Fruit fly (Drosophila melanogaster) whole organism, embryonic: ENCODE data around the gene CG7289.

Experiments
- B-H2 ChIP-seq: fragments of 200-800 bp; sonication (Bioruptor generic); optimal IDR thresholded peaks from 2 replicates; lab custom pipeline; 2018; ENCODE audit warnings: missing biosample characterization, mild to moderate bottlenecking, missing genetic modification characterization
- Bdp1 ChIP-seq: fragments of 200-800 bp; sonication (Bioruptor generic); optimal IDR thresholded peaks from 3 replicates; lab custom pipeline; 2016; ENCODE audit warnings: missing biosample characterization, missing genetic modification characterization
- Bgb ChIP-seq: fragments of 200-800 bp; sonication (Bioruptor generic); IDR thresholded peaks from 2 replicates; pipeline ENCODE4 v1.3.6; 2022; ENCODE audit warnings: missing biosample characterization, missing genetic modification characterization; ENCODE audit not compliant: partially characterized antibody
- CG10321 ChIP-seq: fragments of 200-800 bp; sonication (Bioruptor generic); IDR thresholded peaks from 2 replicates; pipeline ENCODE4 v1.3.6; 2022; ENCODE audit warnings: missing biosample characterization, missing genetic modification characterization
- CG13424 ChIP-seq: fragments of 200-800 bp; sonication (Bioruptor generic); optimal IDR thresholded peaks from 2 replicates; lab custom pipeline; 2019; ENCODE audit warnings: missing biosample characterization, mild to moderate bottlenecking, missing genetic modification characterization, moderate library complexity
- CG14860 ChIP-seq: fragments of 200-800 bp; sonication (Bioruptor generic); IDR thresholded peaks from 3 replicates; pipeline ENCODE4 v1.3.6; 2022; ENCODE audit warnings: missing biosample characterization, missing genetic modification characterization; ENCODE audit not compliant: partially characterized antibody
- CG16813 ChIP-seq: fragments of 200-800 bp; sonication (Bioruptor generic); IDR thresholded peaks from 3 replicates; pipeline ENCODE4 v1.3.6; 2022; ENCODE audit warnings: missing biosample characterization, missing genetic modification characterization; ENCODE audit not compliant: partially characterized antibody
- CG17186 ChIP-seq: fragments of 200-800 bp; sonication (Bioruptor generic); optimal IDR thresholded peaks from 3 replicates; lab custom pipeline; 2017; ENCODE audit warnings: missing biosample characterization, missing genetic modification reagents, missing genetic modification characterization
- CG17385 ChIP-seq: fragments of 200-800 bp; sonication (Bioruptor generic); optimal IDR thresholded peaks from 3 replicates; lab custom pipeline; 2018; ENCODE audit warnings: missing biosample characterization, mild to moderate bottlenecking, missing genetic modification characterization
- CG1832 ChIP-seq: fragments of 200-800 bp; sonication (Bioruptor generic); optimal IDR thresholded peaks from 2 replicates; lab custom pipeline; 2017; ENCODE audit warnings: missing biosample characterization, mild to moderate bottlenecking, missing genetic modification characterization, inconsistent platforms
- CG33557 ChIP-seq: fragments of 200-800 bp; sonication (Bioruptor generic); optimal IDR thresholded peaks from 2 replicates; lab custom pipeline; 2019; ENCODE audit warnings: missing biosample characterization, mild to moderate bottlenecking, missing genetic modification characterization, moderate library complexity
- CG34376 ChIP-seq: fragments of 200-800 bp; sonication (Bioruptor generic); optimal IDR thresholded peaks from 2 replicates; lab custom pipeline; 2018; ENCODE audit warnings: missing biosample characterization, mild to moderate bottlenecking, missing genetic modification characterization
- CG42726 ChIP-seq: fragments of 200-800 bp; sonication (Bioruptor generic); IDR thresholded peaks from 2 replicates; pipeline ENCODE4 v1.3.6; 2022; ENCODE audit warnings: missing biosample characterization, missing genetic modification characterization; ENCODE audit not compliant: partially characterized antibody
- CG5245 ChIP-seq: fragments of 200-800 bp; sonication (Bioruptor generic); optimal IDR thresholded peaks from 3 replicates; lab custom pipeline; 2016; ENCODE audit warnings: missing biosample characterization, missing genetic modification characterization
- CG6175 ChIP-seq: fragments of 200-800 bp; sonication (Bioruptor generic); IDR thresholded peaks from 3 replicates; pipeline ENCODE4 v1.3.6; 2022; ENCODE audit warnings: missing biosample characterization, missing genetic modification characterization
- CG6791 ChIP-seq: fragments of 200-800 bp; sonication (Bioruptor generic); IDR thresholded peaks from 3 replicates; pipeline ENCODE4 v1.3.6; 2022; ENCODE audit warnings: missing biosample characterization, missing genetic modification characterization; ENCODE audit not compliant: partially characterized antibody
- CG7963 ChIP-seq: fragments of 200-800 bp; sonication (Bioruptor generic); IDR thresholded peaks from 3 replicates; pipeline ENCODE4 v1.3.6; 2022; ENCODE audit warnings: missing biosample characterization, missing genetic modification characterization; ENCODE audit not compliant: partially characterized antibody
- CG8765 ChIP-seq: fragments of 200-800 bp; sonication (Bioruptor generic); IDR thresholded peaks from 2 replicates; pipeline ENCODE4 v1.3.6; 2022; ENCODE audit warnings: missing biosample characterization, missing genetic modification characterization
- CG9797 ChIP-seq: fragments of 200-800 bp; sonication (Bioruptor generic); optimal IDR thresholded peaks from 3 replicates; lab custom pipeline; 2018; ENCODE audit warnings: missing biosample characterization, mild to moderate bottlenecking, missing genetic modification characterization
- Ets97D ChIP-seq: fragments of 200-800 bp; sonication (Bioruptor generic); optimal IDR thresholded peaks from 3 replicates; lab custom pipeline; 2016; ENCODE audit warnings: missing biosample characterization, missing genetic modification characterization
- HLH3B ChIP-seq: fragments of 200-800 bp; sonication (Bioruptor generic); IDR thresholded peaks from 2 replicates; pipeline ENCODE4 v1.3.6; 2022; ENCODE audit warnings: missing biosample characterization, missing genetic modification characterization
- Hr3 ChIP-seq: fragments of 200-800 bp; sonication (Bioruptor generic); optimal IDR thresholded peaks from 3 replicates; lab custom pipeline; 2016; ENCODE audit warnings: missing biosample characterization, missing genetic modification characterization
- Oli ChIP-seq: fragments of 200-800 bp; sonication (Bioruptor generic); optimal IDR thresholded peaks from 2 replicates; lab custom pipeline; 2018; ENCODE audit warnings: missing biosample characterization, mild to moderate bottlenecking, missing genetic modification characterization, moderate library complexity
- Opbp ChIP-seq: fragments of 200-800 bp; sonication (Bioruptor generic); IDR thresholded peaks from 3 replicates; pipeline ENCODE4 v1.3.6; 2022; ENCODE audit warnings: missing biosample characterization, missing genetic modification characterization; ENCODE audit not compliant: partially characterized antibody
- Pdp1 ChIP-seq, 2 experiments: fragments of 200-800 bp; sonication (Bioruptor generic); optimal IDR thresholded peaks; 3 replicates each; lab custom pipeline; 2016; ENCODE audit warnings: missing biosample characterization in 2 of 2, missing genetic modification characterization in 2 of 2, mild to moderate bottlenecking in 1 of 2, moderate library complexity in 1 of 2
- Scr ChIP-seq: fragments of 200-800 bp; sonication (Bioruptor generic); IDR thresholded peaks from 2 replicates; pipeline ENCODE4 v1.3.6; 2022; ENCODE audit warnings: missing biosample characterization, missing genetic modification characterization; ENCODE audit not compliant: partially characterized antibody
- Sry-δ ChIP-seq: fragments of 200-800 bp; sonication (Bioruptor generic); optimal IDR thresholded peaks from 2 replicates; lab custom pipeline; 2016; ENCODE audit warnings: missing biosample characterization, missing genetic modification characterization
- al ChIP-seq: fragments of 200-800 bp; sonication (Bioruptor generic); IDR thresholded peaks from 2 replicates; pipeline ENCODE4 v1.3.6; 2022; ENCODE audit warnings: missing biosample characterization, missing genetic modification characterization
- amos ChIP-seq: fragments of 200-800 bp; sonication (Bioruptor generic); IDR thresholded peaks from 2 replicates; pipeline ENCODE4 v1.3.6; 2022; ENCODE audit warnings: missing biosample characterization, missing genetic modification characterization; ENCODE audit not compliant: partially characterized antibody
- ase ChIP-seq: fragments of 200-800 bp; sonication (Bioruptor generic); IDR thresholded peaks from 3 replicates; pipeline ENCODE4 v1.3.6; 2022; ENCODE audit warnings: missing biosample characterization, missing genetic modification characterization
- ato ChIP-seq: fragments of 200-800 bp; sonication (Bioruptor generic); IDR thresholded peaks from 2 replicates; pipeline ENCODE4 v1.3.6; 2022; ENCODE audit warnings: missing biosample characterization, missing genetic modification characterization; ENCODE audit not compliant: partially characterized antibody
- bbx ChIP-seq: fragments of 200-800 bp; sonication (Bioruptor generic); IDR thresholded peaks from 2 replicates; pipeline ENCODE4 v1.3.6; 2022; ENCODE audit warnings: missing biosample characterization, missing genetic modification characterization; ENCODE audit not compliant: partially characterized antibody
- ci ChIP-seq: fragments of 200-800 bp; sonication (Bioruptor generic); IDR thresholded peaks from 3 replicates; pipeline ENCODE4 v1.3.6; 2022; ENCODE audit warnings: missing biosample characterization, missing genetic modification characterization
- dpn ChIP-seq, 2 experiments: fragments of 200-800 bp; sonication (Bioruptor generic); optimal IDR thresholded peaks; 3 replicates each; lab custom pipeline; 2016; ENCODE audit warnings: missing biosample characterization in 2 of 2, missing genetic modification characterization in 2 of 2
- grn ChIP-seq: fragments of 200-800 bp; sonication (Bioruptor generic); optimal IDR thresholded peaks from 3 replicates; lab custom pipeline; 2017; ENCODE audit warnings: missing biosample characterization, missing genetic modification characterization
- gro ChIP-seq: fragments of 200-800 bp; sonication (Bioruptor generic); optimal IDR thresholded peaks from 2 replicates; lab custom pipeline; 2016; ENCODE audit warnings: missing biosample characterization, missing genetic modification characterization
- knrl ChIP-seq: fragments of 200-800 bp; sonication (Bioruptor generic); IDR thresholded peaks from 3 replicates; pipeline ENCODE4 v1.3.6; 2022; ENCODE audit warnings: missing biosample characterization, missing genetic modification characterization; ENCODE audit not compliant: partially characterized antibody
- lbe ChIP-seq: fragments of 200-800 bp; sonication (Bioruptor generic); optimal IDR thresholded peaks from 2 replicates; lab custom pipeline; 2016; ENCODE audit warnings: missing biosample characterization, mild to moderate bottlenecking, missing genetic modification characterization
- luna ChIP-seq: fragments of 200-800 bp; sonication (Bioruptor generic); optimal IDR thresholded peaks from 2 replicates; lab custom pipeline; 2016; ENCODE audit warnings: missing biosample characterization, missing genetic modification characterization
- mld ChIP-seq: fragments of 200-800 bp; sonication (Bioruptor generic); IDR thresholded peaks from 3 replicates; pipeline ENCODE4 v1.3.6; 2022; ENCODE audit warnings: missing biosample characterization, missing genetic modification characterization; ENCODE audit not compliant: partially characterized antibody
- nerfin-2 ChIP-seq: fragments of 200-800 bp; sonication (Bioruptor generic); IDR thresholded peaks from 2 replicates; pipeline ENCODE4 v1.3.6; 2022; ENCODE audit warnings: missing biosample characterization, missing genetic modification characterization; ENCODE audit not compliant: partially characterized antibody
- pb ChIP-seq: fragments of 200-800 bp; sonication (Bioruptor generic); optimal IDR thresholded peaks from 3 replicates; lab custom pipeline; 2016; ENCODE audit warnings: missing biosample characterization, missing genetic modification characterization
- pnt ChIP-seq: fragments of 200-800 bp; sonication (Bioruptor generic); optimal IDR thresholded peaks from 3 replicates; lab custom pipeline; 2016; ENCODE audit warnings: missing biosample characterization, missing genetic modification characterization
- seq ChIP-seq: fragments of 200-800 bp; sonication (Bioruptor generic); IDR thresholded peaks from 2 replicates; pipeline ENCODE4 v1.3.6; 2022; ENCODE audit warnings: missing biosample characterization, missing genetic modification characterization
- sna ChIP-seq: fragments of 200-800 bp; sonication (Bioruptor generic); IDR thresholded peaks from 2 replicates; pipeline ENCODE4 v1.3.6; 2022; ENCODE audit warnings: missing biosample characterization, missing genetic modification characterization; ENCODE audit not compliant: partially characterized antibody
- tna ChIP-seq: fragments of 200-800 bp; sonication (Bioruptor generic); IDR thresholded peaks from 2 replicates; pipeline ENCODE4 v1.3.6; 2022; ENCODE audit warnings: missing biosample characterization, missing genetic modification characterization; ENCODE audit not compliant: partially characterized antibody
- vvl ChIP-seq: fragments of 200-800 bp; sonication (Bioruptor generic); IDR thresholded peaks from 2 replicates; pipeline ENCODE4 v1.3.6; 2022; ENCODE audit warnings: missing biosample characterization, missing genetic modification characterization
- zen2 ChIP-seq: fragments of 200-800 bp; sonication (Bioruptor generic); IDR thresholded peaks from 3 replicates; pipeline ENCODE4 v1.3.6; 2022; ENCODE audit warnings: missing biosample characterization, missing genetic modification characterization; ENCODE audit not compliant: partially characterized antibody

CG7289 gene

DNA sequence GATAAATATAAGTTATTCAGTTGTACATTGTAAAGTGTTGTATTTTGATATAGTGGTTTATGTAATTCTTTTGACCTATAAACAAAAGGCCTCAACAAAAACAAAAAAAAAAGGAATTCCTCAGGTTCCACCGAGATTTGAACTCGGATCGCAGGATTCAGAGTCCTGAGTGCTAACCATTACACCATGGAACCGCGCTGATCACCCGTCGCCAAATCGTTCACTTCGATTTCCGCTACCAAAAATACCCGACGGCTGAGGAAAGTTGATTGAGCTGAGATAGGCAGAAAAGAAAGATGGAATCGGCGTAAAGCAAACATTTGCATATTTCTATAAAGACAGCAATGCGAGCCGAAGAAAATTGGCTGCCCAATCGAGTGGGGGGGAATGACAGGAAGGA, 31.0 kb downstream of the CG7289 start:
- TF ChIP-seq grn (GFP tag; lab: Kevin White, UChicago): peak; percentile 55
- TF ChIP-seq CG42726 (GFP tag; lab: Robert Waterston, UW): peak; percentile 58
- peak; percentile 8; the same call in 1 of the 2 replicates for TF ChIP-seq vvl
- peak in 1 of 2 experiments; percentile 7 for TF ChIP-seq Pdp1 (GFP tag; optimal IDR thresholded peaks at IDR 0.05; lab: Kevin White, UChicago)
- TF ChIP-seq CG13424 (tag; lab: Kevin White, UChicago): no peak
- TF ChIP-seq knrl (GFP tag; lab: Robert Waterston, UW): peak; percentile 41; the same call in 1 of the 3 replicates
- TF ChIP-seq CG7963 (GFP tag; lab: Robert Waterston, UW): 0 out of 3 replicates have a peak, but pooled peaks have one; percentile 34
- peak; percentile 62 for TF ChIP-seq nerfin-2 (GFP tag; lab: Robert Waterston, UW)
- 0 out of 3 replicates have a peak, but pooled peaks have one; percentile 32 for TF ChIP-seq ci
- peak; percentile 73; the same call in 2 of the 3 replicates for TF ChIP-seq Opbp (GFP tag; lab: Robert Waterston, UW)
- no peak for TF ChIP-seq CG1832
- peak; percentile 26; the same call in 1 of the 2 replicates for TF ChIP-seq sna (GFP tag; lab: Robert Waterston, UW)
- no peak for TF ChIP-seq Oli (tag; lab: Kevin White, UChicago)
- TF ChIP-seq luna (GFP tag; lab: Kevin White, UChicago): no peak
- no peak for TF ChIP-seq HLH3B
- TF ChIP-seq bbx: peak; percentile 68; the same call in 1 of the 2 replicates
- TF ChIP-seq CG33557: no peak
- TF ChIP-seq tna (GFP tag; lab: Robert Waterston, UW): 0 out of 2 replicates have a peak, but pooled peaks have one; percentile 7
- peak; percentile 70; the same call in 2 of the 3 replicates for TF ChIP-seq CG6791 (GFP tag; lab: Robert Waterston, UW)
- TF ChIP-seq CG6175 (GFP tag; lab: Robert Waterston, UW): no peak
- TF ChIP-seq Scr (GFP tag; lab: Robert Waterston, UW): peak; percentile 56
- peak; percentile 78 for TF ChIP-seq CG16813 (GFP tag; lab: Robert Waterston, UW)
- TF ChIP-seq seq (GFP tag; lab: Robert Waterston, UW): no peak
- peak; percentile 78; the same call in 1 of the 2 replicates for TF ChIP-seq amos
- 0 out of 3 replicates have a peak, but pooled peaks have one; percentile 66 for TF ChIP-seq mld (GFP tag; lab: Robert Waterston, UW)
- TF ChIP-seq pb: no peak
- 0 out of 3 replicates have a peak, but pooled peaks have one; percentile 29 for TF ChIP-seq CG14860
- TF ChIP-seq Bgb: peak; percentile 56; the same call in 1 of the 2 replicates
- TF ChIP-seq zen2 (GFP tag; lab: Robert Waterston, UW): 0 out of 3 replicates have a peak, but pooled peaks have one; percentile 35
- TF ChIP-seq Bdp1 (GFP tag; lab: Kevin White, UChicago): peak; percentile 98
- TF ChIP-seq, all 482 proteins: peak for 21

DNA sequence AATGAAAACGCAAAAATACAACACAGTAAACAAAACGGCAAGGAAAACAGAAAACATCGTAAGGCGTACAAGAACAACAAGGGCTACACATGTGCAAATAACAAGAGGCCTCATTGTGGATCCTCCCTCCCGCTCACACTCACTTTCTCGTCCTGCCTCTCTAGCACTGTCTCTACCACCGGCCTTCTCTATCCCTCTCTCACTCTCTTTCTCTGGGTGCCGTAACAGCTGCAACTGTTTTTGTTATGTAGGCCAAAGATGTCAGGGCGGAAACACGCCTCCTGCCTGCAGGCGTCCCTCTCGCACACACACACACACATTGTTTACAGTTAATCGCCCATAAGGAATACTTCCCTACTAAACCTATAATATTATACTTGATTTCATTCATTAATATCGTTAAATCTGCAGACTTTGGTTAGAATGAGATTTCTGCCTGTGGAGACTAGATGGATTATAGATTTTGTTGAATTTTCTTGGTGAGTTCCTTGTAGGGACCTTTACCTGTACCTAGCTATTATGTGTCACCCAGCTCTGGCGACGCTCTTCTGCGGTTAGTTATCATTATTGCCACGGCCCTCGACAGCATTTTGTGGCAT, 31.9 kb downstream of the CG7289 start:
- TF ChIP-seq Ets97D (GFP tag; lab: Kevin White, UChicago) (no peak), Sry-δ (GFP tag; lab: Kevin White, UChicago) (no peak), CG5245 (GFP tag; lab: Kevin White, UChicago) (no peak), CG17186 (no peak), CG1832 (peak; percentile 75), lbe (GFP tag; lab: Kevin White, UChicago) (no peak), CG9797 (GFP tag; lab: Kevin White, UChicago) (no peak), al (GFP tag; lab: Robert Waterston, UW) (no peak), ase (GFP tag; lab: Robert Waterston, UW) (no peak), ato (GFP tag; lab: Robert Waterston, UW) (no peak), gro (no peak), CG10321 (GFP tag; lab: Robert Waterston, UW) (no peak), B-H2 (GFP tag; lab: Kevin White, UChicago) (no peak), CG17385 (GFP tag; lab: Kevin White, UChicago) (no peak), pnt (GFP tag; lab: Kevin White, UChicago) (no peak), Pdp1 (GFP tag; optimal IDR thresholded peaks at IDR 0.05; lab: Kevin White, UChicago) (peak in 1 of 2 experiments; percentile 12), dpn (GFP tag; optimal IDR thresholded peaks at IDR 0.05; lab: Kevin White, UChicago) (no peak), CG8765 (no peak), CG34376 (GFP tag; lab: Kevin White, UChicago) (no peak), Hr3 (GFP tag; lab: Kevin White, UChicago) (no peak)
